Worm (Caenorhabditis elegans): ENCODE results near the gene cdf-2.
A peak's percentile ranks its signal among the peaks of the same experiment; 100 is the strongest.

The cdf-2 gene

DNA sequence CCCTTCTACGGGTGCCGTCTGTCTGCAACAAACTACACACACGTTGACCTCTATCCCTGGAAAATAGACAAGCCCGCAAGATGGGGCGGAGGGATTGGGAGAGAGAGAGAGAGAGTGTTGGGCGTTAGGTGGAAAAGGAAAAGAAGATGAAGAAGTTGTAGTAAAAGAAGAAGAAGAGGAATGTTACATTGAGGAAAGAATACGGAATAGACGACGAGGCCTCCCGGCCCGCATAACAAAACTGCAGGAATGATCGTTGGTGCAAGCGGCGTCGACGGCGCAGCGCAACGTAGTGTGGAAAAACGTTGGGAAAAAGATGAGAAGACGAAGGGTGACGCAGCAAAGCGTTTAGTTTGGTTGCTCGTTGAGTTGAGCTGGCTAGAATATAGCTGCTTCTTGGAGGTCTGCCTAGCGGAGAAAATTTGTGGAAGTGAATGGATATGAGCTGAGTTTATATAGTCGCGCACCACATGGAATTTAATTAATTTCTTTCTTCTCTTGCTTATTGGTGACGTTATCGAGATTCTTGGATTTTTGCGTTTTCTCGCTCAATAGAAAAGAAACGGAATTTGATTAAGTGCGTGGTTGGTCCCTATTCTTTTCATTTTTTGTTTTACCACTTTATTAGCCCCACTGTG is 43.5 kb upstream of the cdf-2 start:
- TF ChIP-seq lsy-2 (tag; optimal IDR thresholded peaks at IDR 0.05) (peak; percentile 28 to 38), Y75B8A.6 (GFP tag; IDR thresholded peaks at IDR 0.05) (no peak), hlh-11 (tag; optimal IDR thresholded peaks at IDR 0.05) (peak; percentile 75), ztf-7 (tag; optimal IDR thresholded peaks at IDR 0.05) (no peak), hif-1 (tag; optimal IDR thresholded peaks at IDR 0.05) (peak in 1 of 2 experiments; percentile 47), nhr-77 (tag; optimal IDR thresholded peaks at IDR 0.05) (peak; percentile 3), ZK546.5 (tag; optimal IDR thresholded peaks at IDR 0.05) (no peak), aha-1 (tag) (peak; percentile 98), hlh-30 (tag; optimal IDR thresholded peaks at IDR 0.05; ENCODE audit: insufficient read depth) (peak; percentile 42), rbr-2 (tag; optimal IDR thresholded peaks at IDR 0.05) (peak; percentile 57), mdl-1 (tag; optimal IDR thresholded peaks at IDR 0.05) (peak in 1 of 2 experiments; percentile 51), zfp-3 (GFP tag; conservative IDR thresholded peaks at IDR 0.05) (no peak), F10B5.3 (tag; optimal IDR thresholded peaks at IDR 0.05) (no peak), nhr-237 (tag; optimal IDR thresholded peaks at IDR 0.05) (no peak), zfp-2 (tag; optimal IDR thresholded peaks at IDR 0.05) (no peak), nhr-11 (tag; optimal IDR thresholded peaks at IDR 0.05) (peak; percentile 82), spr-1 (tag; optimal IDR thresholded peaks at IDR 0.05) (no peak), mes-2 (tag; optimal IDR thresholded peaks at IDR 0.05; ENCODE audit: poor library complexity, severe bottlenecking) (peak; percentile 38), nhr-10 (tag; optimal IDR thresholded peaks at IDR 0.05) (no peak), mep-1 (tag; optimal IDR thresholded peaks at IDR 0.05) (peak; percentile 82), egl-27 (tag; optimal IDR thresholded peaks at IDR 0.05) (no peak), zag-1 (tag; optimal IDR thresholded peaks at IDR 0.05) (no peak), egl-43 (GFP tag; IDR thresholded peaks at IDR 0.05) (no peak), ceh-62 (tag; optimal IDR thresholded peaks at IDR 0.05) (no peak), pha-4 (GFP tag; IDR thresholded peaks at IDR 0.05) (0 out of 2 replicates have a peak, but pooled peaks have one; percentile 10), pha-4 (tag; optimal IDR thresholded peaks at IDR 0.05) (no peak), F44E2.7 (GFP tag; IDR thresholded peaks at IDR 0.05) (no peak), lim-7 (GFP tag; IDR thresholded peaks at IDR 0.05) (no peak), dmd-6 (GFP tag; IDR thresholded peaks at IDR 0.05) (peak; percentile 25), lin-38 (GFP tag; IDR thresholded peaks at IDR 0.05) (no peak), nhr-102 (tag; optimal IDR thresholded peaks at IDR 0.05) (no peak), set-16 (GFP tag; IDR thresholded peaks at IDR 0.05) (peak; percentile 14; the same call in 1 of the 2 replicates), F26F4.8 (GFP tag; conservative IDR thresholded peaks at IDR 0.05) (no peak), mxl-3 (GFP tag; optimal IDR thresholded peaks at IDR 0.05) (peak; percentile 33), vab-7 (GFP tag; IDR thresholded peaks at IDR 0.05) (no peak), ceh-20 (GFP tag; IDR thresholded peaks at IDR 0.05) (peak; percentile 69), nhr-6 (tag; optimal IDR thresholded peaks at IDR 0.05) (no peak), unc-62 (GFP tag; optimal IDR thresholded peaks at IDR 0.05 in 1 of 2) (peak in 1 of 2 experiments; percentile 75), unc-62 (tag; optimal IDR thresholded peaks at IDR 0.05) (no peak), mxl-2 (GFP tag; conservative IDR thresholded peaks at IDR 0.05) (no peak), jun-1 (tag; optimal IDR thresholded peaks at IDR 0.05) (peak; percentile 17), ctbp-1 (GFP tag; IDR thresholded peaks at IDR 0.05) (peak; percentile 42; the same call in 1 of the 2 replicates), hmg-1.1 (GFP tag; IDR thresholded peaks at IDR 0.05) (peak; percentile 63), Y105C5A.15 (GFP tag; IDR thresholded peaks at IDR 0.05) (no peak), Y5F2A.4 (GFP tag; optimal IDR thresholded peaks at IDR 0.05) (no peak), D1046.2 (GFP tag; IDR thresholded peaks at IDR 0.05) (no peak), duxl-1 (tag; optimal IDR thresholded peaks at IDR 0.05; ENCODE audit: poor library complexity) (no peak), nhr-41 (GFP tag; IDR thresholded peaks at IDR 0.05) (no peak), pqm-1 (tag; optimal IDR thresholded peaks at IDR 0.05) (no peak), dve-1 (tag; optimal IDR thresholded peaks at IDR 0.05; ENCODE audit: insufficient read depth) (peak; percentile 24), F37D6.2 (tag; optimal IDR thresholded peaks at IDR 0.05) (peak; percentile 59)
